Worm (Caenorhabditis elegans): Measurements from ENCODE around the gene cdc-48.2.

The cdc-48.2 gene

DNA sequence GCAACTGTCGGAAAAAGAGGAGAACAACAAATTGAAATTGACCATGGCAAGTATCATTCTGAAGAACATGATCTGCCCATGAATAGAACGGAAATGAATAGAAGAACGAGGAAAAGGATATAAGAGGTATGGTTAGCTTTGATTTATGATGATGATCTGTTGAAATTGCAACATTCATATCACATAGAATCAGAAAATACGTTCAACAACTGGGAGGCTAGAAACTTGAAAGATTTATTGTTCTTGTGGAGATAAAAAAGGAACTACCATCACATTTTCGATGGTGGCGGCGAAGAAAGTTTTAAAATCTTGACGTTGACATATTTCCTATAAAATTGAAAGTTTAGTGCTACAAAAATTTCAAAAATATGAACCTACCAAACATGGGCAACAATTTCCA lies 45.0 kb upstream of the cdc-48.2 start:
- TF ChIP-seq elt-2 (tag; optimal IDR thresholded peaks at IDR 0.05): no peak
- no peak for TF ChIP-seq nhr-71 (tag; optimal IDR thresholded peaks at IDR 0.05)
- no peak for TF ChIP-seq skn-1 (tag; optimal IDR thresholded peaks at IDR 0.05)
- no peak for TF ChIP-seq xbp-1 (tag; optimal IDR thresholded peaks at IDR 0.05)
- TF ChIP-seq irx-1 (tag; optimal IDR thresholded peaks at IDR 0.05): no peak
- no peak for TF ChIP-seq ceh-90 (tag; optimal IDR thresholded peaks at IDR 0.05)

DNA sequence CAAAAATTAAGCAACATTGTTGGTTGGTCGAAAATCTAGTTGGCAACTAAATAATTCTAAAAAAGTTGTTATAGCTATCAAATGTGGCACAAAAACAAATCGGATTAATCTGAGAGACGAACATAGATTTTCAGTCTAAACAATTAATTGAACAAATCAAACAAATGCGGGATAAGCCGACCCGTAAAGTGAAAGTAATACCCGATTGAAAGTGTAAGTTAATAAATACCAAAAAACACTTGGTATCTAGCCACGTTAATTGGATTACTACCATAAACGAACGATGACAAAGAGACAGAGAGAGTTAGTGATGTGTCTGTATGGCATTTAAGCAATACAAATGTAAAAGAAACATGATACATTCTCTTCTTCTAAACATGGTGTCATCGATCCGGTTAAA lies 44.4 kb upstream of the cdc-48.2 start:
- TF ChIP-seq blmp-1 (tag; optimal IDR thresholded peaks at IDR 0.05): peak; percentile 58
- no peak for TF ChIP-seq grh-1 (GFP tag; IDR thresholded peaks at IDR 0.05)

DNA sequence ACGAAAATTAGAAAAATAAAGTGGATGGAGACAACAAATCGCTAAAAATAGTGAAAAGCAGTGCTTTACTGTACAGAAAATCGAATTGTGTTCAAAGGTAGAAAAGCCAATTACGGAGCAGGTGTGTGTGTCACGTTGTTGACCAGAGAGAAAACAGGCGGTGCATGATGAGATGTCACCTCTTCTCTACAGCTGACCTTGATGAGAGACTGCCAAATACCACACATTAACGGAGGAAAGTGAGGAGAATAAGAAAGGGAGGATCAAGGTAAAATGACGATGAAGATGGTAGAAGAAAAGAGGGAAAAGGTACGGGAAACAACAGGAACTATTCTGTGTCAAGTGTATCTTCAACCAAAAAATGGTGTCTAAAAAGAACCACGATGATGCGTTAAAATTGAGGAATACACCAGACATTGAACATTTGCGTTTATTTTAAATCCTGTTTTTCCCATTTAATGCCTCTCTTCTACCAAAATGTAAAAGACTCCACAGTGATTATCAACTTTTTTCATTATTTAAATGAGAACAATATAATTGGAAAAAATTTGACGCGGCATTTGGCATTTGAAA lies 39.0 kb upstream of the cdc-48.2 start:
- peak in 1 of 6 experiments; percentile 3 for TF ChIP-seq elt-3 (tag; optimal IDR thresholded peaks at IDR 0.05)
- TF ChIP-seq blmp-1 (tag; optimal IDR thresholded peaks at IDR 0.05): peak; percentile 93
- peak in 1 of 2 experiments; percentile 27 for TF ChIP-seq lin-35 (GFP tag; optimal IDR thresholded peaks at IDR 0.05)
- no peak for TF ChIP-seq aly-2 (tag; optimal IDR thresholded peaks at IDR 0.05)
- no peak for TF ChIP-seq pqm-1 (tag; optimal IDR thresholded peaks at IDR 0.05)
- peak; percentile 53 for TF ChIP-seq mep-1 (tag; optimal IDR thresholded peaks at IDR 0.05)
- peak; percentile 51 for TF ChIP-seq snu-23 (GFP tag; optimal IDR thresholded peaks at IDR 0.05)
- TF ChIP-seq nhr-77 (tag; optimal IDR thresholded peaks at IDR 0.05): no peak
- TF ChIP-seq ceh-63 (GFP tag; optimal IDR thresholded peaks at IDR 0.05): no peak
- TF ChIP-seq nhr-71 (tag; optimal IDR thresholded peaks at IDR 0.05): peak; percentile 35
- TF ChIP-seq nhr-85 (tag): peak; percentile 84
- TF ChIP-seq fkh-10 (GFP tag; optimal IDR thresholded peaks at IDR 0.05): no peak
- peak; percentile 9 for TF ChIP-seq nhr-20 (tag; optimal IDR thresholded peaks at IDR 0.05)
- TF ChIP-seq efl-1 (optimal IDR thresholded peaks at IDR 0.05): no peak
- peak in 1 of 2 experiments; percentile 92 for TF ChIP-seq efl-1 (GFP tag; optimal IDR thresholded peaks at IDR 0.05 in 1 of 2)
- peak in 1 of 3 experiments; percentile 0 for TF ChIP-seq dpl-1 (GFP tag; optimal IDR thresholded peaks at IDR 0.05)
- no peak for TF ChIP-seq fos-1 (tag; optimal IDR thresholded peaks at IDR 0.05)
- no peak for TF ChIP-seq sptf-1 (tag; optimal IDR thresholded peaks at IDR 0.05)
- TF ChIP-seq lin-14 (GFP tag; optimal IDR thresholded peaks at IDR 0.05): peak; percentile 76

DNA sequence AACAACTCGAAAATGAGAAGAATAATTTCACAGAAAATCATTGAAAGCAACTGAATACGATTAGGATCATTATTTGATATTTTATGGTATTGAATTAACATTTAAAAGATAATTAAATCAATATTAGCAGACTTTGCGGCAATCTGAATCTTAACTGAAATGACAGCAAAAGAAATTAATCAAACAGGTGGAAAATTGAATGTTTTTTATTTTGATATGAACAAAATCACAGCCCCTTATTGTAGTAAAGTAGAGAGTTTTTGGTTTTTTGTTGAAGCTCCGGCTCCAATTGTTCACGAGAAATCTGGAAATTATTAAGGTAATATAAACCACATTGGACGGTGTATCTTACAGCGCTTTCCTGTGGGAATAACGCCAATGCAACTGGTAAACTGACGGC lies 36.3 kb upstream of the cdc-48.2 start, which contains the start of gene sre-2:
Gene sre-2 (minus strand): TSS at position 101 of the 400 bp plus-strand sequence.
- TF ChIP-seq fkh-10 (GFP tag; optimal IDR thresholded peaks at IDR 0.05): no peak
- no peak for TF ChIP-seq nhr-47 (tag; optimal IDR thresholded peaks at IDR 0.05)
- no peak for TF ChIP-seq mab-9 (GFP tag; IDR thresholded peaks at IDR 0.05)
- no peak for TF ChIP-seq lin-35 (GFP tag; optimal IDR thresholded peaks at IDR 0.05)
- TF ChIP-seq unc-130 (tag; optimal IDR thresholded peaks at IDR 0.05): no peak
- no peak for TF ChIP-seq unc-98 (GFP tag; IDR thresholded peaks at IDR 0.05)
- TF ChIP-seq swsn-7 (tag; optimal IDR thresholded peaks at IDR 0.05): no peak
- no peak for TF ChIP-seq irx-1 (tag; optimal IDR thresholded peaks at IDR 0.05)
- no peak for TF ChIP-seq lin-14 (GFP tag; optimal IDR thresholded peaks at IDR 0.05)
- no peak for TF ChIP-seq efl-1 (optimal IDR thresholded peaks at IDR 0.05)
- no peak for TF ChIP-seq efl-1 (GFP tag; optimal IDR thresholded peaks at IDR 0.05 in 1 of 2)
- no peak for TF ChIP-seq lir-3 (tag; optimal IDR thresholded peaks at IDR 0.05; ENCODE audit: poor library complexity)
- no peak for TF ChIP-seq nhr-19 (GFP tag; conservative IDR thresholded peaks at IDR 0.05)
- TF ChIP-seq nhr-237 (tag; optimal IDR thresholded peaks at IDR 0.05): no peak
- TF ChIP-seq pqm-1 (tag; optimal IDR thresholded peaks at IDR 0.05): no peak
- TF ChIP-seq C16A3.4 (tag; optimal IDR thresholded peaks at IDR 0.05): no peak
- no peak for TF ChIP-seq nhr-76 (tag; optimal IDR thresholded peaks at IDR 0.05)
- no peak for TF ChIP-seq nhr-12 (tag; optimal IDR thresholded peaks at IDR 0.05)
- TF ChIP-seq nhr-85 (tag): no peak
- TF ChIP-seq fkh-8 (tag; optimal IDR thresholded peaks at IDR 0.05): no peak

All from whole organism, L1 larva.